Worm (Caenorhabditis elegans) whole organism, L2 larva: ENCODE data around the gene hum-2.

ENCODE experiments used
- ceh-82 ChIP-seq: fragments of 150-350 bp; optimal IDR thresholded peaks from 2 replicates; lab custom pipeline; 2014; ENCODE audit warnings: missing biosample characterization, missing genetic modification characterization
- egl-27 ChIP-seq: sonication (generic microtip); optimal IDR thresholded peaks from 3 replicates; lab custom pipeline; 2017; ENCODE audit warnings: missing biosample characterization, missing genetic modification reagents, missing genetic modification characterization
- nhr-77 ChIP-seq: fragments of 150-350 bp; optimal IDR thresholded peaks from 2 replicates; lab custom pipeline; 2014; ENCODE audit warnings: missing biosample characterization, missing genetic modification characterization
- skn-1 ChIP-seq: sonication (generic microtip); optimal IDR thresholded peaks from 2 replicates; lab custom pipeline; 2017; ENCODE audit warnings: missing biosample characterization, missing genetic modification characterization
- unc-62 ChIP-seq: fragments of 150-350 bp; optimal IDR thresholded peaks from 2 replicates; lab custom pipeline; 2014; ENCODE audit warnings: missing biosample characterization, missing genetic modification reagents, missing genetic modification characterization

DNA sequence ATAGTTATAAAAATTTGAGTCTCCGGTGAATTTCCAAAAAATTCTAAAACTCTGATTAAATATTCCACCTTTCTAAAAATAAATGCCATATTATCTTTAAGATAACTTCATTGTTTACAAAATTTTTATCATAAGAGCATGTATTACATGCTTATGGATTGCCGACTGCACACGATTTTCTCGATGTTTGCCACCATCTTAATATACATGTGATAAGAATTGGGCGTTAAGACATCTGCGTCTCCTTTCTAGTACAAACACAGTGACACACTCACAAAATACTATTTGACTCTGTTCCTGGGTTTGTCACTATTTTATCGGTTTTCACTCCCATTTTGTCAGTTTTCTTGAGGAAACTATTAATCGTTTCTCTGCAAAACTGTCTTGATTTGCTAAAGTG, 57.1 kb downstream of the hum-2 start:
- TF ChIP-seq egl-27 (tag; lab: Kevin White, UChicago) (no peak), nhr-77 (tag; lab: Kevin White, UChicago) (no peak), ceh-82 (tag; lab: Kevin White, UChicago) (no peak), skn-1 (tag; lab: Kevin White, UChicago) (peak; percentile 8), unc-62 (GFP tag; lab: Kevin White, UChicago) (no peak)
